Worm (Caenorhabditis elegans) whole organism, L4 larva: ENCODE measurements around the gene R03G8.3.

Experiments used
- F37D6.2 ChIP-seq: sonication (generic microtip); optimal IDR thresholded peaks from 2 replicates; lab custom pipeline; 2016; ENCODE audit warnings: mild to moderate bottlenecking, missing genetic modification characterization, missing compliant biosample characterization
- F44E2.7 ChIP-seq: fragments of 200-800 bp; sonication (Bioruptor generic); IDR thresholded peaks from 2 replicates; pipeline ENCODE4 v2.1.2; 2022; ENCODE audit warnings: missing genetic modification characterization, missing compliant biosample characterization
- T20F7.1 ChIP-seq: fragments of 200-800 bp; sonication (Bioruptor generic); optimal IDR thresholded peaks from 2 replicates; lab custom pipeline; 2018; ENCODE audit warnings: mild to moderate bottlenecking, missing genetic modification characterization, missing compliant biosample characterization
- T26A8.4 ChIP-seq: fragments of 200-800 bp; sonication (Bioruptor generic); IDR thresholded peaks from 2 replicates; pipeline ENCODE4 v1.3.6; 2022; ENCODE audit warnings: missing genetic modification characterization, missing compliant biosample characterization
- Y75B8A.6 ChIP-seq: fragments of 200-800 bp; sonication (Bioruptor generic); IDR thresholded peaks from 2 replicates; pipeline ENCODE4 v1.3.6; 2022; ENCODE audit warnings: missing genetic modification reagents, missing genetic modification characterization, missing compliant biosample characterization
- aha-1 ChIP-seq: fragments of 150-350 bp; peaks from one replicate; lab custom pipeline; 2014; ENCODE audit warnings: missing biosample characterization, missing genetic modification characterization
- aly-2 ChIP-seq: sonication (generic microtip); optimal IDR thresholded peaks from 2 replicates; lab custom pipeline; 2018; ENCODE audit warnings: missing biosample characterization, missing genetic modification characterization
- ama-1 ChIP-seq: fragments of 150-350 bp; optimal IDR thresholded peaks from 2 replicates; lab custom pipeline; 2014; ENCODE audit warnings: inconsistent platforms, mixed read lengths
- ceh-20 ChIP-seq: fragments of 200-800 bp; sonication (Bioruptor generic); IDR thresholded peaks from 2 replicates; pipeline ENCODE4 v1.3.6; 2022; ENCODE audit warnings: missing genetic modification reagents, missing genetic modification characterization, missing compliant biosample characterization
- ceh-28 ChIP-seq: fragments of 150-350 bp; optimal IDR thresholded peaks from 2 replicates; lab custom pipeline; 2014; ENCODE audit warnings: missing biosample characterization, missing genetic modification reagents, missing genetic modification characterization
- ceh-32 ChIP-seq: sonication (generic microtip); optimal IDR thresholded peaks from 2 replicates; lab custom pipeline; 2016; ENCODE audit warnings: mild to moderate bottlenecking, missing genetic modification characterization, missing compliant biosample characterization; ENCODE audit not compliant: poor library complexity
- ceh-82 ChIP-seq: sonication (generic microtip); optimal IDR thresholded peaks from 2 replicates; lab custom pipeline; 2017; ENCODE audit warnings: missing biosample characterization, missing genetic modification characterization
- daf-16 ChIP-seq, 3 experiments: sonication (generic microtip); optimal IDR thresholded peaks; 2 replicates each; lab custom pipeline; 2016 to 2017; ENCODE audit warnings: missing genetic modification characterization in 3 of 3, missing genetic modification reagents in 3 of 3, mild to moderate bottlenecking in 2 of 3, missing compliant biosample characterization in 2 of 3, missing biosample characterization in 1 of 3, moderate library complexity in 1 of 3
- daf-19 ChIP-seq: fragments of 200-800 bp; sonication (Bioruptor generic); conservative IDR thresholded peaks from 2 replicates; pipeline ENCODE4 v1.3.6; 2022; ENCODE audit warnings: missing genetic modification characterization, missing compliant biosample characterization
- egl-27 ChIP-seq: sonication (generic microtip); optimal IDR thresholded peaks from 3 replicates; lab custom pipeline; 2017; ENCODE audit warnings: missing biosample characterization, missing genetic modification reagents, missing genetic modification characterization
- egl-43 ChIP-seq: fragments of 200-800 bp; sonication (Bioruptor generic); IDR thresholded peaks from 2 replicates; pipeline ENCODE4 v1.3.6; 2022; ENCODE audit warnings: missing genetic modification reagents, missing genetic modification characterization, missing compliant biosample characterization
- gei-8 ChIP-seq: fragments of 200-800 bp; sonication (Bioruptor generic); optimal IDR thresholded peaks from 2 replicates; lab custom pipeline; 2018; ENCODE audit warnings: mild to moderate bottlenecking, missing genetic modification characterization, missing compliant biosample characterization
- hlh-30 ChIP-seq: sonication (generic microtip); optimal IDR thresholded peaks from 2 replicates; lab custom pipeline; 2017; ENCODE audit warnings: antibody characterized with exemption, mild to moderate bottlenecking, missing genetic modification characterization, missing compliant biosample characterization; ENCODE audit not compliant: insufficient read depth
- hmg-1.1 ChIP-seq: fragments of 200-800 bp; sonication (Bioruptor generic); IDR thresholded peaks from 2 replicates; pipeline ENCODE4 v1.3.6; 2022; ENCODE audit warnings: missing genetic modification reagents, missing genetic modification characterization, missing compliant biosample characterization
- lin-1 ChIP-seq: fragments of 200-800 bp; sonication (Bioruptor generic); IDR thresholded peaks from 2 replicates; pipeline ENCODE4 v1.3.6; 2022; ENCODE audit warnings: missing genetic modification reagents, missing genetic modification characterization, missing compliant biosample characterization
- lin-15B ChIP-seq: fragments of 150-350 bp; sonication (generic microtip); optimal IDR thresholded peaks from 3 replicates; lab custom pipeline; 2014; ENCODE audit warnings: missing biosample characterization, missing genetic modification characterization
- madf-9 ChIP-seq: fragments of 200-800 bp; sonication (Bioruptor generic); conservative IDR thresholded peaks from 2 replicates; pipeline ENCODE4 v1.3.6; 2022; ENCODE audit warnings: missing genetic modification reagents, missing genetic modification characterization, missing compliant biosample characterization
- mdl-1 ChIP-seq, 2 experiments: fragments of 150-350 bp in 1 of 2; sonication (generic microtip) in 1 of 2; optimal IDR thresholded peaks; 2 replicates each; lab custom pipeline; 2014 to 2017; ENCODE audit warnings: missing biosample characterization in 2 of 2, missing genetic modification characterization in 2 of 2
- nhr-111 ChIP-seq: fragments of 200-800 bp; sonication (Bioruptor generic); optimal IDR thresholded peaks from 2 replicates; lab custom pipeline; 2018; ENCODE audit warnings: mild to moderate bottlenecking, missing genetic modification characterization, missing compliant biosample characterization
- nhr-25 ChIP-seq: sonication (generic microtip); optimal IDR thresholded peaks from 2 replicates; lab custom pipeline; 2017; ENCODE audit warnings: missing genetic modification characterization, mild to moderate bottlenecking, missing compliant biosample characterization, antibody characterized with exemption, moderate library complexity, borderline replicate concordance; ENCODE audit not compliant: insufficient read depth
- nhr-28 ChIP-seq: fragments of 150-350 bp; optimal IDR thresholded peaks from 2 replicates; lab custom pipeline; 2014; ENCODE audit warnings: missing biosample characterization, missing genetic modification characterization
- nhr-76 ChIP-seq: fragments of 150-350 bp; optimal IDR thresholded peaks from 2 replicates; lab custom pipeline; 2014; ENCODE audit warnings: missing biosample characterization, missing genetic modification characterization
- pha-4 ChIP-seq, 2 experiments: fragments of 150-350 bp in 1 of 2; fragments of 200-800 bp in 1 of 2; sonication (Bioruptor generic) in 1 of 2; IDR thresholded peaks in 1 of 2; optimal IDR thresholded peaks in 1 of 2; 2 replicates each; pipeline versions ENCODE4 v1.3.6 to Lab custom; 2014 to 2022; ENCODE audit warnings: missing genetic modification characterization in 2 of 2, missing genetic modification reagents in 2 of 2, missing biosample characterization in 1 of 2, missing compliant biosample characterization in 1 of 2
- php-3 ChIP-seq: fragments of 200-800 bp; sonication (Bioruptor generic); IDR thresholded peaks from 2 replicates; pipeline ENCODE4 v1.3.6; 2022; ENCODE audit warnings: missing genetic modification reagents, missing genetic modification characterization, missing compliant biosample characterization
- pqm-1 ChIP-seq: sonication (generic microtip); optimal IDR thresholded peaks from 2 replicates; lab custom pipeline; 2017; ENCODE audit warnings: missing biosample characterization, missing genetic modification characterization
- set-16 ChIP-seq: fragments of 200-800 bp; sonication (Bioruptor generic); IDR thresholded peaks from 2 replicates; pipeline ENCODE4 v1.3.6; 2022; ENCODE audit warnings: missing genetic modification reagents, missing genetic modification characterization, missing compliant biosample characterization
- snpc-1.2 ChIP-seq: fragments of 200-800 bp; sonication (Bioruptor generic); IDR thresholded peaks from 2 replicates; pipeline ENCODE4 v1.3.6; 2022; ENCODE audit warnings: missing genetic modification reagents, missing genetic modification characterization, missing compliant biosample characterization
- unc-130 ChIP-seq: sonication (generic microtip); optimal IDR thresholded peaks from 2 replicates; lab custom pipeline; 2016; ENCODE audit warnings: missing genetic modification reagents, missing genetic modification characterization, missing compliant biosample characterization
- unc-62 ChIP-seq, 3 experiments: fragments of 150-350 bp in 1 of 3; sonication (generic microtip); optimal IDR thresholded peaks in 2 of 3; peaks in 1 of 3; 1 replicate in 1 of 3; 2 replicates in 2 of 3; lab custom pipeline; 2014 to 2017; ENCODE audit warnings: missing biosample characterization in 3 of 3, missing genetic modification characterization in 3 of 3, missing genetic modification reagents in 3 of 3, missing genotype in 1 of 3
- zfp-2 ChIP-seq: sonication (generic microtip); optimal IDR thresholded peaks from 2 replicates; lab custom pipeline; 2016; ENCODE audit warnings: mild to moderate bottlenecking, missing genetic modification characterization, missing compliant biosample characterization
- zip-11 ChIP-seq: fragments of 200-800 bp; sonication (Bioruptor generic); IDR thresholded peaks from 2 replicates; pipeline ENCODE4 v1.3.6; 2022; ENCODE audit warnings: missing genetic modification characterization, missing compliant biosample characterization
- zip-2 ChIP-seq: fragments of 150-350 bp; optimal IDR thresholded peaks from 2 replicates; lab custom pipeline; 2014; ENCODE audit warnings: missing biosample characterization, missing genetic modification characterization
- ztf-7 ChIP-seq: fragments of 150-350 bp; optimal IDR thresholded peaks from 2 replicates; lab custom pipeline; 2014; ENCODE audit warnings: missing biosample characterization, missing genetic modification characterization

The R03G8.3 gene

ce11 chrX:13059984-13060383 is 30.8 kb upstream of the R03G8.3 start (continued):
- TF ChIP-seq nhr-25 (no peak), daf-19 (no peak), aly-2 (tag; lab: Kevin White, UChicago) (no peak), php-3 (peak; percentile 49; the same call in 1 of the 2 replicates)

ce11 chrX:13061366-13061765 is 29.4 kb upstream of the R03G8.3 start:
- TF ChIP-seq ceh-32 (tag; lab: Kevin White, UChicago) (no peak), hlh-30 (tag; lab: Kevin White, UChicago) (peak; percentile 37), ceh-82 (tag; lab: Kevin White, UChicago) (no peak), ceh-20 (0 out of 2 replicates have a peak, but pooled peaks have one; percentile 37), nhr-25 (no peak), unc-62 (GFP tag; optimal IDR thresholded peaks at IDR 0.05 in 1 of 2; lab: Kevin White, UChicago) (peak in 1 of 2 experiments; percentile 98), unc-62 (tag; optimal IDR thresholded peaks at IDR 0.05; lab: Kevin White, UChicago) (no peak)

ce11 chrX:13062934-13063585 is 27.7 kb upstream of the R03G8.3 start, which contains the start of gene K03A11.5:
Gene K03A11.5, plus strand, starts transcription at chrX:13063535.
- TF ChIP-seq aha-1 (peak; percentile 30), ceh-28 (tag; lab: Kevin White, UChicago) (no peak), T26A8.4 (GFP tag; lab: Robert Waterston, UW) (no peak), egl-27 (tag; lab: Kevin White, UChicago) (no peak), daf-16 (GFP tag; optimal IDR thresholded peaks at IDR 0.05; lab: Kevin White, UChicago) (no peak), daf-16 (tag; optimal IDR thresholded peaks at IDR 0.05; lab: Kevin White, UChicago) (peak; percentile 57), nhr-28 (tag; lab: Kevin White, UChicago) (peak; percentile 23), F37D6.2 (tag; lab: Kevin White, UChicago) (no peak), zfp-2 (tag; lab: Kevin White, UChicago) (no peak), lin-1 (GFP tag; lab: Robert Waterston, UW) (no peak), F44E2.7 (GFP tag; lab: Robert Waterston, UW) (no peak), gei-8 (GFP tag; lab: Kevin White, UChicago) (no peak), pha-4 (GFP tag; IDR thresholded peaks at IDR 0.05; lab: Robert Waterston, UW) (no peak), pha-4 (tag; optimal IDR thresholded peaks at IDR 0.05; lab: Kevin White, UChicago) (no peak), pqm-1 (peak; percentile 58), snpc-1.2 (GFP tag; lab: Robert Waterston, UW) (no peak), lin-15B (tag; lab: Kevin White, UChicago) (no peak), zip-11 (GFP tag; lab: Robert Waterston, UW) (no peak)

- TF ChIP-seq daf-16 (GFP tag; optimal IDR thresholded peaks at IDR 0.05; lab: Kevin White, UChicago) (no peak), daf-16 (tag; optimal IDR thresholded peaks at IDR 0.05; lab: Kevin White, UChicago) (no peak), ama-1 (no peak), set-16 (GFP tag; lab: Robert Waterston, UW) (no peak), lin-1 (GFP tag; lab: Robert Waterston, UW) (no peak), unc-130 (GFP tag; lab: Kevin White, UChicago) (no peak), zip-2 (tag; lab: Kevin White, UChicago) (no peak), nhr-76 (no peak), ztf-7 (tag; lab: Kevin White, UChicago) (no peak), mdl-1 (tag; optimal IDR thresholded peaks at IDR 0.05; lab: Kevin White, UChicago) (no peak), hmg-1.1 (GFP tag; lab: Robert Waterston, UW) (no peak), nhr-111 (no peak), T20F7.1 (GFP tag; lab: Kevin White, UChicago) (no peak), Y75B8A.6 (GFP tag; lab: Robert Waterston, UW) (no peak), daf-19 (no peak), madf-9 (GFP tag; lab: Robert Waterston, UW) (no peak), egl-43 (GFP tag; lab: Robert Waterston, UW) (no peak)
These were observed 19.6 kb upstream of the R03G8.3 start, which contains the start of gene cpx-2 for ce11 chrX:13071120-13071519. Gene cpx-2, minus strand, starts transcription at chrX:13071220.
